Worm (Caenorhabditis elegans) whole organism, midembryonic: ENCODE data around the gene clec-150.

Source experiments
- flt-1 ChIP-seq: fragments of 200-800 bp; sonication (Bioruptor generic); IDR thresholded peaks from 2 replicates; pipeline ENCODE4 v1.3.6; 2022; ENCODE audit warnings: missing genetic modification characterization, missing compliant biosample characterization
- ref-1 ChIP-seq: fragments of 200-800 bp; sonication (Bioruptor generic); conservative IDR thresholded peaks from 2 replicates; pipeline ENCODE4 v1.3.6; 2022; ENCODE audit warnings: missing genetic modification reagents, missing genetic modification characterization, missing compliant biosample characterization
- tab-1 ChIP-seq: fragments of 200-800 bp; sonication (Bioruptor generic); IDR thresholded peaks from 2 replicates; pipeline ENCODE4 v1.3.6; 2022; ENCODE audit warnings: missing genetic modification characterization, missing compliant biosample characterization
- ztf-23 ChIP-seq: fragments of 200-800 bp; sonication (Bioruptor generic); IDR thresholded peaks from 2 replicates; pipeline ENCODE4 v1.3.6; 2022; ENCODE audit warnings: missing genetic modification reagents, missing genetic modification characterization, missing compliant biosample characterization
- ztf-29 ChIP-seq: fragments of 200-800 bp; sonication (Bioruptor generic); IDR thresholded peaks from 2 replicates; pipeline ENCODE4 v1.3.6; 2022; ENCODE audit warnings: missing genetic modification reagents, missing genetic modification characterization, missing compliant biosample characterization

DNA sequence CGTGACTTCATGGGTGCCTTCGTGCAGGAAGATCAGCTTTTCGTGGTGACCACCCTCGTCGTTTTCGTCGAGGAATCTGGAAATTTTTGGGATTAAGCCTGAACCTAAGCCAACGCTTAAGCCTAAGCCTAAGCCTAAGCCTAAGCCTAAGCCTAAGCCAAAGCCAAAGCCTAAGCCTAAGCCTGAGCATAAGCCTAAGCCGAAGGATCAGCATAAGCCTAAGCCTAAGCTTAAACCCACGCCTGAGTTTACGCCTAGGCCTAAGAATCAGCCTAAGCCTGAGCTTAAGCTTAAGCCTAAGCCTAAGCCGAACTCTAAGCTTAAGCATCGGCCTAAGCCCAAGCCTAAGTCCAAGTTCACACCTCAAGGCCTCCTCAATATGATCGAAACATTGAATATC is 49.8 kb downstream of the clec-150 start:
- TF ChIP-seq ztf-23 (GFP tag; lab: Robert Waterston, UW) (no peak), tab-1 (GFP tag; lab: Robert Waterston, UW) (no peak), ztf-29 (GFP tag; lab: Robert Waterston, UW) (peak; percentile 73; the same call in 1 of the 2 replicates), flt-1 (GFP tag; lab: Robert Waterston, UW) (no peak), ref-1 (GFP tag; lab: Robert Waterston, UW) (no peak)
